Fruit fly (Drosophila melanogaster) whole organism, embryonic: ENCODE measurements around the gene CG5910.

Source experiments
- CG34376 ChIP-seq: fragments of 200-800 bp; sonication (Bioruptor generic); optimal IDR thresholded peaks from 2 replicates; lab custom pipeline; 2018; ENCODE audit warnings: missing biosample characterization, mild to moderate bottlenecking, missing genetic modification characterization
- CG7372 ChIP-seq: fragments of 200-800 bp; sonication (Bioruptor generic); IDR thresholded peaks from 2 replicates; pipeline ENCODE4 v1.3.6; 2022; ENCODE audit warnings: missing biosample characterization, missing genetic modification characterization
- Hand ChIP-seq: fragments of 200-800 bp; sonication (Bioruptor generic); optimal IDR thresholded peaks from 2 replicates; lab custom pipeline; 2017; ENCODE audit warnings: mild to moderate bottlenecking, missing biosample characterization, missing genetic modification reagents, missing genetic modification characterization
- Vsx1 ChIP-seq: fragments of 200-800 bp; sonication (Bioruptor generic); optimal IDR thresholded peaks from 2 replicates; lab custom pipeline; 2017; ENCODE audit warnings: missing biosample characterization, mild to moderate bottlenecking, missing genetic modification characterization, missing genetic modification reagents
- Xbp1 ChIP-seq: fragments of 200-800 bp; sonication (Bioruptor generic); optimal IDR thresholded peaks from 3 replicates; lab custom pipeline; 2016; ENCODE audit warnings: missing biosample characterization, mild to moderate bottlenecking, missing genetic modification characterization
- gro ChIP-seq: fragments of 200-800 bp; sonication (Bioruptor generic); optimal IDR thresholded peaks from 2 replicates; lab custom pipeline; 2016; ENCODE audit warnings: missing biosample characterization, missing genetic modification characterization

DNA sequence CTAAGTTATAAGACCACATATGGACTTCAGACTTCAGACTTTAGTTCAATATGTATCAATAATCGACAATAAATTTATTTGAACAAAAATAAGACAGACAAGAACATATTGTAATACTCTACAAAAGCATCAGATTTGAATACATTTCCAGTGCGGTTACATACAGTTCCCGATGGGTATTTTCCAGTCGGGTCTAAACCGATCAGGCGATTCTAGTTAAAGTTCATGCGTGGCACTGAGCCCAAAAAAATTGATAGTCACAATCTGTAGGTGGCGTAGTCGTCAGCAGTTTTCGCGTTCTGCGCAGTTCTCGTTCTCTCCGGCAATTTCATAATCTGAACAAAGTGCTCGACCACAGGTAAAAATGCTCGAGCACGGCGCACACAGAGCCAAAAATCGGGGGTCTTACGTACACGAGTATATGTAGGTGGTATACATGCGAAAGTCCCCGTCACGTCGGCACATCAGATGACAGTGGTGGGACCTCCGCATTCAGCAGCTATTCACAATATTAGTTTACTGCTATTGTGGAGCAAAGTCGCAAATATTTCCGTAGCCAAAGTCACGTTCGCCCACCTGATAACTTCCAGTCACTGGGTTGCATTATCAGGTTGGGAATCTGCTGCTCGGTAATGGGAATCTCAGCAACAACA is 46.8 kb upstream of the CG5910 start:
- TF ChIP-seq Hand (GFP tag; lab: Kevin White, UChicago), result peak; percentile 61
- no peak for TF ChIP-seq Vsx1 (GFP tag; lab: Kevin White, UChicago)
- peak; percentile 23 for TF ChIP-seq gro (GFP tag; lab: Kevin White, UChicago)
- TF ChIP-seq CG7372 (GFP tag; lab: Robert Waterston, UW), result no peak
- peak; percentile 82 for TF ChIP-seq CG34376 (GFP tag; lab: Kevin White, UChicago)
- peak; percentile 40 for TF ChIP-seq Xbp1 (GFP tag; lab: Kevin White, UChicago)
